Worm (Caenorhabditis elegans) whole organism, dauer: ENCODE measurements around the gene spin-1.

Experiments
- unc-62 ChIP-seq: sonication (generic microtip); optimal IDR thresholded peaks from 2 replicates; lab custom pipeline; 2017; ENCODE audit warnings: missing biosample characterization, missing genetic modification reagents, missing genetic modification characterization

The spin-1 gene

ce11 chrV:12114693-12115092, at the start of gene spin-1:
spin-1 (plus strand) TSS chrV:12114993.
- no peak for TF ChIP-seq unc-62 (GFP tag; lab: Kevin White, UChicago)

- TF ChIP-seq unc-62 (GFP tag; lab: Kevin White, UChicago), result no peak
These were observed 49.4 kb upstream of the spin-1 start, which contains the start of gene pqn-53 for ce11 chrV:12065369-12065768. pqn-53 (minus strand) TSS chrV:12065391.

- TF ChIP-seq unc-62 (GFP tag; lab: Kevin White, UChicago), result no peak
These were observed 48.9 kb upstream of the spin-1 start for ce11 chrV:12065859-12066258.

ce11 chrV:12068437-12068836, 46.4 kb upstream of the spin-1 start, which contains the start of gene kmo-2:
kmo-2 (minus strand) TSS chrV:12068537.
- TF ChIP-seq unc-62 (GFP tag; lab: Kevin White, UChicago), result no peak

DNA sequence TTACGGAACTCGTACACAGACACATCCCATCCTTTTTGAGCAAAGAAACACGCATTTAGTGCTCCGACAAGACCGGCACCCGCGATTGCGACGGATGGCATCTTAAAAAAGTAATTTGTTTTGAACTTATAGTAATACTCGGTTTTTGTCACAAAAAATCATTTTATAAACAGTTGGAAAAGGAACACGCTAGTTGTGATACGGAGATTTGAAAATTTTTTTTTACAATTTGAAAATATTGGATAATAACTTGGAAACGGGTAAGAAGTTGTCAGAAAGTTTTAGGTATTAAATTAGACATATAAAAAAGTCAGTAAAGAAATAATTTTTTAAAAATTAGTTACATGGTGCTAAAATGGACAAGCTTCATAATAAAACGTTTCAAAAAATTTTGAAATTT, 44.4 kb upstream of the spin-1 start, which contains the start of gene kmo-1:
Gene kmo-1 (minus strand): TSS at position 101 of the 400 bp plus-strand sequence.
- TF ChIP-seq unc-62 (GFP tag; lab: Kevin White, UChicago), result no peak

DNA sequence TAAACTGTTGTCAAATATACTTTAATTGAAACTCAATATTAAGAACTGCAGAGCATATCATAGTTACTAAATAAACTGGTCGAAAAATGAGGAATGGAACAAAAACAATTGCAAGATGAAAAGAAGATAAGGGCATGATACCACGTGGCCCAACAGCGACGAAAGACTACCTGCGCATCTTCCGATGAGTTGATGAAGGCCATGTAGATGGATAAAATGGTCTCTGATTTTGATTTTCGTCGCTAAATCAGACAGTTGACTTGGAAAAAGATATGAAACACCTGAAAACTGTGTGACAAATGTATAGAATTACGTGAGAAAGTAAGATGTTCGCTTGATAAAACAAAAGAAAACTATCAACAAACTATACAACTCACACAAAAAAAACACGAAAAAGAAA, 43.3 kb upstream of the spin-1 start:
- TF ChIP-seq unc-62 (GFP tag; lab: Kevin White, UChicago), result no peak

DNA sequence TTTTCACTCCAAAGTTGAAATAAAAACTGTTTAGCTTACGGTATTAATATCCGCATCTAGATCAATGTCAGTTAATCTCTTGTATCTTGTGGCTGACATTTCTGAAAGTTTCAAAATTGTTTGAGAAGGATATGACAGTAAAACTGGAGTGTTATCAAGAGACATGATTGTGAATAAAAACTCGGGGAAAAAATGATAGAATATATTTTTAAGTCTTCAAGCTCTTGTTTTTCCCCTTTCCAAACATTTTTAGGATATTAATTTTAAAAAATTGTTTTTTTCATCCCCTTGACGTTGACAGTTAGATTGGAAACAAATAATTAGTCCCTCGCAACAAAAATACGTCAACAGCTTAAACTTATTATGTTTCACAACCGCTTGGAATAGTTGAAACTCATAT, 39.9 kb upstream of the spin-1 start, which contains the start of gene R07B7.6:
Gene R07B7.6 (minus strand): TSS at position 101 of the 400 bp plus-strand sequence.
- TF ChIP-seq unc-62 (GFP tag; lab: Kevin White, UChicago), result no peak

DNA sequence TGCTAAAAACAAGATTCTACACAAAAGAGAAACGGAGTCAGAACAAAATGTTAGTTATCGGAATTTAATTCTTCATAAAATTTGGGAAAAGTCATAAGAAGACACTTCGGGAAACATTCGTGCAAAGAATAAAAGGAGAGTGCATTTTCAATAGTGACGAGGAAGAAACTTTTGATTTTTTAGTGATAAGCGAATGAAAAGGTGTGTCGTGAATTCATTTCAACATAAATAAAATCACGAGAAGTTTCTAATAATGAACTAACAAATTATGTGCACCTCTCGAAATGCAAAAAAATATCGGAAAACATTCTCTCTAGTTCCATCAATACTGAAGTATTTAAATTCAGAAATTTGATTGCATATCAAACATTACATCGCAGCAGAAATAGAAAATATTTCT, 38.8 kb upstream of the spin-1 start:
- TF ChIP-seq unc-62 (GFP tag; lab: Kevin White, UChicago), result no peak

ce11 chrV:12080274-12080673, 34.5 kb upstream of the spin-1 start, which contains the start of gene R07B7.9:
R07B7.9 (minus strand) TSS chrV:12080374.
- no peak for TF ChIP-seq unc-62 (GFP tag; lab: Kevin White, UChicago)

ce11 chrV:12082932-12083331, 31.9 kb upstream of the spin-1 start, which contains the start of gene R07B7.10:
R07B7.10 (plus strand) TSS chrV:12083216.
- TF ChIP-seq unc-62 (GFP tag; lab: Kevin White, UChicago), result no peak

DNA sequence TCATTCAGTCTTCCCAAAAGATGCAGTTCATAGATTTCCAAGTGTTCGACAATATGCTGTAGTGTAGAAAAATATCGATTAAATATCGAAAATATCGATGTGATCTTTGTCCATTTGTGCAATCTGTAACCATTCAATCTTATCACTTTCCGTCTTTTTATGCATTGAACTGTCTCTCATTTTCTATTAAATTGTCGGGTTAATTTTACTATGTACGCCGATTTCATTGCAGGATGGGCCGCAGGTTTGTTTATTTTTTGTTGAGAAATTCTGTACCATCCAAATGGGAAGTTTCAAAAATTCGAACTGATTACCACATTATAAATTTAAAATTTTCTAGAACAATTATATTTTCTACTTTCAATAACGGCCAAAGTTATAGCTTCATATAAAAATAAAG, 30.6 kb upstream of the spin-1 start, which contains the start of gene R07B7.8:
Gene R07B7.8 (minus strand): TSS at position 101 of the 400 bp plus-strand sequence.
- no peak for TF ChIP-seq unc-62 (GFP tag; lab: Kevin White, UChicago)

- TF ChIP-seq unc-62 (GFP tag; lab: Kevin White, UChicago), result no peak
These were observed 28.7 kb upstream of the spin-1 start for ce11 chrV:12085867-12086634.

- no peak for TF ChIP-seq unc-62 (GFP tag; lab: Kevin White, UChicago)
These were observed 27.9 kb upstream of the spin-1 start, which contains the start of gene gana-1 for ce11 chrV:12086934-12087333. gana-1 (plus strand) TSS chrV:12087234.

ce11 chrV:12088773-12089172, 26.0 kb upstream of the spin-1 start, which contains the start of gene R07B7.12:
R07B7.12 (plus strand) TSS chrV:12089073.
- TF ChIP-seq unc-62 (GFP tag; lab: Kevin White, UChicago), result no peak

ce11 chrV:12091759-12092158, 23.0 kb upstream of the spin-1 start, which contains the start of gene nhr-206:
nhr-206 (plus strand) TSS chrV:12092006.
- no peak for TF ChIP-seq unc-62 (GFP tag; lab: Kevin White, UChicago)

DNA sequence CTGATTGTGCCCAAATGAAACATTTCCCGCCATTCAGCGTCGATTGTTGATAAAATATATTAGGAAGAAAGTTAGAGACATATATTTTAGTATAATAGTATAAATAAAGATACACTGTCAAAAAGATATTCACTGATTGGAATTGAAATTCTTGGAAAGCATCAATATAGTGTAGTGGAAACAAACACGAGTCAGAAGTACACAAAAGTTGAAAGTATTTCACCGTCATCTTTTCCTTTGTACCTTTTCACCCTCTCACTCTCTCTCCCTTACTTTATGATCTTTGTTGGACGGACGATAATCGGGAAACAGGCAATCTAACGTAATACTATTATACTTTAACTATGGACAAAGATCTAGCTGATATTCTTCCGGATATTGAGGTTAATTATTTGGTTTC, 20.8 kb upstream of the spin-1 start, which contains the start of gene nhr-208:
Gene nhr-208 (plus strand): TSS at position 288 of the 400 bp plus-strand sequence.
- TF ChIP-seq unc-62 (GFP tag; lab: Kevin White, UChicago), result no peak
